Worm (Caenorhabditis elegans) whole organism, early embryonic: ENCODE results near the gene glb-5.

Experiments used
- B0310.2 ChIP-seq: sonication (generic microtip); optimal IDR thresholded peaks from 2 replicates; lab custom pipeline; 2016; ENCODE audit warnings: mild to moderate bottlenecking, missing genetic modification characterization, missing compliant biosample characterization
- F13C5.2 ChIP-seq: sonication (generic microtip); optimal IDR thresholded peaks from 2 replicates; lab custom pipeline; 2017; ENCODE audit warnings: mild to moderate bottlenecking, missing genetic modification characterization, inconsistent platforms, missing compliant biosample characterization
- aly-1 ChIP-seq: sonication (generic microtip); optimal IDR thresholded peaks from 2 replicates; lab custom pipeline; 2016; ENCODE audit warnings: missing genetic modification characterization, missing compliant biosample characterization
- ama-1 ChIP-seq: fragments of 150-350 bp; optimal IDR thresholded peaks from 2 replicates; lab custom pipeline; 2014
- ceh-13 ChIP-seq: fragments of 200-800 bp; sonication (Bioruptor generic); optimal IDR thresholded peaks from 2 replicates; lab custom pipeline; 2018; ENCODE audit warnings: mild to moderate bottlenecking, missing genetic modification characterization, missing compliant biosample characterization
- ceh-36 ChIP-seq: sonication (generic microtip); optimal IDR thresholded peaks from 2 replicates; lab custom pipeline; 2016; ENCODE audit warnings: missing genetic modification characterization, inconsistent platforms, missing compliant biosample characterization
- ets-7 ChIP-seq: sonication (generic microtip); optimal IDR thresholded peaks from 2 replicates; lab custom pipeline; 2016; ENCODE audit warnings: missing genotype, missing genetic modification characterization, missing compliant biosample characterization
- flt-1 ChIP-seq: fragments of 200-800 bp; sonication (Bioruptor generic); IDR thresholded peaks from 2 replicates; pipeline ENCODE4 v1.3.6; 2022; ENCODE audit warnings: missing genetic modification characterization, missing compliant biosample characterization
- hmbx-1 ChIP-seq: sonication (generic microtip); optimal IDR thresholded peaks from 2 replicates; lab custom pipeline; 2016; ENCODE audit warnings: mild to moderate bottlenecking, missing genetic modification characterization, missing compliant biosample characterization
- hmg-4 ChIP-seq: fragments of 200-800 bp; sonication (Bioruptor generic); optimal IDR thresholded peaks from 2 replicates; lab custom pipeline; 2018; ENCODE audit warnings: mild to moderate bottlenecking, missing genetic modification characterization, missing compliant biosample characterization
- hnd-1 ChIP-seq: sonication (generic microtip); optimal IDR thresholded peaks from 2 replicates; lab custom pipeline; 2016; ENCODE audit warnings: missing genetic modification characterization, missing compliant biosample characterization
- scrt-1 ChIP-seq: fragments of 200-800 bp; sonication (Bioruptor generic); IDR thresholded peaks from 2 replicates; pipeline ENCODE4 v1.3.6; 2022; ENCODE audit warnings: missing genetic modification characterization, missing compliant biosample characterization
- tbx-11 ChIP-seq: fragments of 200-800 bp; sonication (Bioruptor generic); IDR thresholded peaks from 2 replicates; pipeline ENCODE4 v1.3.6; 2022; ENCODE audit warnings: missing genetic modification characterization, missing compliant biosample characterization
- tra-4 ChIP-seq: sonication (generic microtip); optimal IDR thresholded peaks from 2 replicates; lab custom pipeline; 2017; ENCODE audit warnings: missing genetic modification characterization, missing compliant biosample characterization

DNA sequence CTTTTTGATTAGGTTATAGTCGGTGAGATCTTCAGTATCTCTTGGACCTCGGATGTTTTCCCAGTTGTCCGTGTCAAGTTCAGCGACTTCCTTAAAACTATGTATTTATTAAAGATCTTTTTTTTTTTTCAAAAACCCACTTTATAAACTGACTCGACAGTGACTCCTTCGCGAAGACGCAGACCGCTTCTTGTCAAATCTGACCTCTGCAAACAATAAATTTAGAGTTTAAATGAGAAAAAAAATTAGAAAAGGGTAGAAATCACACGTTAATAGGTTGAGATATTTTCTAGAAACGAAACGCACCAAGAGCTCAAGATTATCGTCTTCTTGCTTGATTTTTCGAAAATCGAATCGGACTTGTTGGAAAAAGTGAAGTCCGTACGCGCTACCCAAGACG lies 22.9 kb upstream of the glb-5 start, which contains the start of gene C24G6.8:
- TF ChIP-seq ama-1 (no peak), ets-7 (tag; lab: Kevin White, UChicago) (no peak), tbx-11 (no peak), hmbx-1 (tag; lab: Kevin White, UChicago) (no peak), ceh-13 (GFP tag; lab: Kevin White, UChicago) (no peak), scrt-1 (GFP tag; lab: Robert Waterston, UW) (no peak), flt-1 (GFP tag; lab: Robert Waterston, UW) (no peak), hmg-4 (GFP tag; lab: Kevin White, UChicago) (no peak), tra-4 (tag; lab: Kevin White, UChicago) (no peak), hnd-1 (tag; lab: Kevin White, UChicago) (no peak), aly-1 (tag; lab: Kevin White, UChicago) (no peak), B0310.2 (no peak), ceh-36 (tag; lab: Kevin White, UChicago) (no peak), F13C5.2 (tag; lab: Kevin White, UChicago) (no peak)
